Worm (Caenorhabditis elegans) whole organism, L2 larva: ENCODE results near the gene selt-1.2.

ENCODE experiments used
- C34F6.9 ChIP-seq: fragments of 150-350 bp; optimal IDR thresholded peaks from 2 replicates; lab custom pipeline; 2014; ENCODE audit warnings: missing biosample characterization, missing genetic modification characterization
- F13H6.1 ChIP-seq: sonication (generic microtip); optimal IDR thresholded peaks from 2 replicates; lab custom pipeline; 2016; ENCODE audit warnings: missing genetic modification characterization, missing compliant biosample characterization
- R02D3.7 ChIP-seq: fragments of 150-350 bp; optimal IDR thresholded peaks from 2 replicates; lab custom pipeline; 2014; ENCODE audit warnings: missing biosample characterization, missing genetic modification characterization
- Y55F3AM.14 ChIP-seq: fragments of 200-800 bp; sonication (Bioruptor generic); optimal IDR thresholded peaks from 2 replicates; lab custom pipeline; 2018; ENCODE audit warnings: mild to moderate bottlenecking, missing genetic modification characterization, missing compliant biosample characterization
- ZK546.5 ChIP-seq: sonication (generic microtip); optimal IDR thresholded peaks from 2 replicates; lab custom pipeline; 2017; ENCODE audit warnings: missing biosample characterization, missing genetic modification characterization
- alr-1 ChIP-seq: fragments of 150-350 bp; optimal IDR thresholded peaks from 2 replicates; lab custom pipeline; 2014; ENCODE audit warnings: missing biosample characterization, missing genetic modification characterization
- aly-2 ChIP-seq: fragments of 150-350 bp; optimal IDR thresholded peaks from 2 replicates; lab custom pipeline; 2014; ENCODE audit warnings: missing biosample characterization, missing genetic modification characterization
- ama-1 ChIP-seq: fragments of 150-350 bp; optimal IDR thresholded peaks from 2 replicates; lab custom pipeline; 2018; ENCODE audit warnings: inconsistent platforms
- blmp-1 ChIP-seq: sonication (generic microtip); optimal IDR thresholded peaks from 2 replicates; lab custom pipeline; 2017; ENCODE audit warnings: missing genetic modification characterization, mild to moderate bottlenecking, missing compliant biosample characterization, antibody characterized with exemption, moderate library complexity; ENCODE audit not compliant: insufficient read depth
- ceh-16 ChIP-seq: fragments of 150-350 bp; optimal IDR thresholded peaks from 2 replicates; lab custom pipeline; 2014; ENCODE audit warnings: missing biosample characterization, missing genetic modification characterization
- ceh-82 ChIP-seq: fragments of 150-350 bp; optimal IDR thresholded peaks from 2 replicates; lab custom pipeline; 2014; ENCODE audit warnings: missing biosample characterization, missing genetic modification characterization
- crh-2 ChIP-seq: sonication (generic microtip); optimal IDR thresholded peaks from 2 replicates; lab custom pipeline; 2017; ENCODE audit warnings: missing biosample characterization, missing genetic modification characterization
- dmd-4 ChIP-seq: sonication (generic microtip); optimal IDR thresholded peaks from 2 replicates; lab custom pipeline; 2017; ENCODE audit warnings: missing biosample characterization, missing genetic modification characterization
- elt-1 ChIP-seq: fragments of 150-350 bp; optimal IDR thresholded peaks from 2 replicates; lab custom pipeline; 2014; ENCODE audit warnings: missing biosample characterization, missing genetic modification characterization
- elt-3 ChIP-seq: sonication (generic microtip); optimal IDR thresholded peaks from 2 replicates; lab custom pipeline; 2017; ENCODE audit warnings: missing biosample characterization, missing genetic modification characterization
- fos-1 ChIP-seq: fragments of 150-350 bp; optimal IDR thresholded peaks from 2 replicates; lab custom pipeline; 2014; ENCODE audit warnings: missing biosample characterization, missing genetic modification characterization
- gmeb-1 ChIP-seq: fragments of 150-350 bp; optimal IDR thresholded peaks from 2 replicates; lab custom pipeline; 2014; ENCODE audit warnings: missing biosample characterization, missing genetic modification characterization
- lin-11 ChIP-seq: fragments of 150-350 bp; sonication (generic microtip); optimal IDR thresholded peaks from 2 replicates; lab custom pipeline; 2014; ENCODE audit warnings: missing biosample characterization, missing genetic modification characterization, inconsistent platforms, mixed read lengths
- lin-13 ChIP-seq: fragments of 150-350 bp; optimal IDR thresholded peaks from 2 replicates; lab custom pipeline; 2014; ENCODE audit warnings: missing biosample characterization, missing genetic modification reagents, missing genetic modification characterization
- lsy-2 ChIP-seq, 2 experiments: fragments of 150-350 bp in 1 of 2; sonication (generic microtip) in 1 of 2; optimal IDR thresholded peaks; 2 replicates each; lab custom pipeline; 2014 to 2017; ENCODE audit warnings: missing biosample characterization in 2 of 2, missing genetic modification characterization in 2 of 2
- mab-5 ChIP-seq: fragments of 150-350 bp; optimal IDR thresholded peaks from 2 replicates; lab custom pipeline; 2014; ENCODE audit warnings: missing biosample characterization, missing genetic modification characterization
- mbf-1 ChIP-seq: sonication (generic microtip); optimal IDR thresholded peaks from 2 replicates; lab custom pipeline; 2017; ENCODE audit warnings: missing biosample characterization, missing genetic modification characterization
- nhr-11 ChIP-seq: fragments of 150-350 bp; optimal IDR thresholded peaks from 2 replicates; lab custom pipeline; 2014; ENCODE audit warnings: missing biosample characterization, missing genetic modification characterization
- nhr-129 ChIP-seq: fragments of 150-350 bp; optimal IDR thresholded peaks from 2 replicates; lab custom pipeline; 2014; ENCODE audit warnings: missing biosample characterization, missing genetic modification characterization
- nhr-23 ChIP-seq: fragments of 150-350 bp; optimal IDR thresholded peaks from 2 replicates; lab custom pipeline; 2014; ENCODE audit warnings: missing biosample characterization, missing genetic modification reagents, missing genetic modification characterization
- nhr-237 ChIP-seq: fragments of 150-350 bp; optimal IDR thresholded peaks from 2 replicates; lab custom pipeline; 2014; ENCODE audit warnings: missing biosample characterization, missing genetic modification characterization
- nhr-25 ChIP-seq: fragments of 150-350 bp; sonication (generic microtip); optimal IDR thresholded peaks from 3 replicates; lab custom pipeline; 2014; ENCODE audit warnings: missing biosample characterization, missing genetic modification characterization
- sem-4 ChIP-seq: fragments of 150-350 bp; optimal IDR thresholded peaks from 2 replicates; lab custom pipeline; 2014; ENCODE audit warnings: missing biosample characterization, missing genetic modification reagents, missing genetic modification characterization
- sma-3 ChIP-seq: sonication (generic microtip); optimal IDR thresholded peaks from 2 replicates; lab custom pipeline; 2016; ENCODE audit warnings: missing genetic modification reagents, missing genetic modification characterization, missing compliant biosample characterization
- sma-9 ChIP-seq, 2 experiments: fragments of 150-350 bp in 1 of 2; sonication (generic microtip) in 1 of 2; optimal IDR thresholded peaks; 2 replicates each; lab custom pipeline; 2014 to 2016; ENCODE audit warnings: missing genetic modification characterization in 2 of 2, mild to moderate bottlenecking in 1 of 2, missing biosample characterization in 1 of 2, missing compliant biosample characterization in 1 of 2, missing genetic modification reagents in 1 of 2, moderate library complexity in 1 of 2
- snpc-4 ChIP-seq: fragments of 150-350 bp; optimal IDR thresholded peaks from 2 replicates; lab custom pipeline; 2014; ENCODE audit warnings: missing biosample characterization, missing genetic modification characterization
- unc-62 ChIP-seq: fragments of 150-350 bp; optimal IDR thresholded peaks from 2 replicates; lab custom pipeline; 2014; ENCODE audit warnings: missing biosample characterization, missing genetic modification reagents, missing genetic modification characterization
- zag-1 ChIP-seq: fragments of 150-350 bp; optimal IDR thresholded peaks from 2 replicates; lab custom pipeline; 2014; ENCODE audit warnings: missing biosample characterization, missing genetic modification characterization
- ztf-1 ChIP-seq: fragments of 200-800 bp; sonication (Bioruptor generic); conservative IDR thresholded peaks from 2 replicates; pipeline ENCODE4 v1.3.6; 2022; ENCODE audit warnings: missing genetic modification characterization, missing compliant biosample characterization

The selt-1.2 gene

DNA sequence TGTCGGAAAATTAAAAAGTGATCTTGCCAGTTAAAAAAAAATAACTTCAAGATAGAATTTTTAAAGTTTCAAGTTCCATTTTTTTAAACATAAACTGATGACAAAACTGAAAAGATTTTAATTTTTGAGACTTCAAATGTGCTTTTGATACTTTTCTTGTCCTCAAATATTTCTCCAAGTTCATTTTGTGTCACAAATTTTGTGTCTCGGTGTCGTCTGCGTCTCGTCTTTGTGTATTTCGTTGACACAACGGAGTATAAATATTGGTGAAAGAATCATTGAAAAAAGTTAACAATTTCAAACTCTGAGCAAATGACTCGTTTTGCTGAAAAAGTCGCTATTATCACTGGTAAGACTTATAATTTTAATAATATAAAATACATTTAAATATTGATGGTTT is 36.8 kb upstream of the selt-1.2 start, which contains the start of gene D1054.8:
D1054.8 (plus strand) TSS at position 301 of the 400 bp plus-strand sequence.
- TF ChIP-seq ZK546.5 (tag; lab: Kevin White, UChicago) (no peak), nhr-237 (no peak), nhr-11 (tag; lab: Kevin White, UChicago) (no peak), nhr-129 (tag; lab: Kevin White, UChicago) (no peak), lsy-2 (tag; optimal IDR thresholded peaks at IDR 0.05; lab: Kevin White, UChicago) (no peak), Y55F3AM.14 (GFP tag; lab: Kevin White, UChicago) (no peak), ceh-16 (tag; lab: Kevin White, UChicago) (no peak), mbf-1 (tag; lab: Kevin White, UChicago) (no peak), sem-4 (no peak), zag-1 (tag; lab: Kevin White, UChicago) (no peak), fos-1 (tag; lab: Kevin White, UChicago) (no peak), R02D3.7 (no peak)
- TF ChIP-seq, all 48 proteins: peak for 0

DNA sequence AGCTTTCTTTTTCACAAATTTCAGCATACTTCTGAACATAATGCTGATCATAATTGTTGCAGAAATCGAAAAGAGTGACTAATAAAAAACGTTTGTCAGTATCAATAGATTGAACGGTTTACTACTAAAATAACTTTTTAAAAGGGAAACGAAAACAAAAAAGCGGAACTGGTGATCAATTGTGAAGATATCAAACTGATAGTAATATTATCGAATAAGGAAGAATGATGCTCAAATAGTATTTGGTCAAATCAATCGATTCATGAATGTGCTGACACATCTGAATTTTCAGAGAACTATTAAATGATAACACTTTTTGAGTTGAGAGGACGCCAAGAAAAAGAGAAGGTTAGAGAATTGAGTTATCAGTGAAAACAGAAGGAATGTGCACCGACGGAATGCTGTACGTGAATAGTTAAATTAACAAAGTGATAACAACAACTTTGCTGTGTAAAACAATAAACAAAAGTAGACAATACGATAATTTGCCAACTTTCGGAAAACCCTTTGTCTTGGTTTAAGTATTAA is 29.4 kb upstream of the selt-1.2 start, which contains the start of gene D1054.5:
D1054.5 (minus strand) TSS at position 51 of the 528 bp plus-strand sequence.
- no peak for TF ChIP-seq ztf-1 (GFP tag; lab: Robert Waterston, UW)
- no peak for TF ChIP-seq F13H6.1 (tag; lab: Kevin White, UChicago)
- TF ChIP-seq sma-9 (GFP tag; optimal IDR thresholded peaks at IDR 0.05; lab: Kevin White, UChicago): peak; percentile 83
- no peak for TF ChIP-seq sma-9 (tag; optimal IDR thresholded peaks at IDR 0.05; lab: Kevin White, UChicago)
- no peak for TF ChIP-seq R02D3.7
- no peak for TF ChIP-seq nhr-25 (tag; lab: Kevin White, UChicago)
- TF ChIP-seq mab-5 (tag; lab: Kevin White, UChicago): no peak
- TF ChIP-seq crh-2 (tag; lab: Kevin White, UChicago): peak; percentile 45
- no peak for TF ChIP-seq lin-11 (tag; lab: Kevin White, UChicago)
- TF ChIP-seq lin-13: no peak
- TF ChIP-seq ceh-82: no peak
- TF ChIP-seq sma-3 (GFP tag; lab: Kevin White, UChicago): no peak
- no peak for TF ChIP-seq elt-1 (tag; lab: Kevin White, UChicago)
- no peak for TF ChIP-seq nhr-237
- TF ChIP-seq elt-3 (tag; lab: Kevin White, UChicago): no peak
- TF ChIP-seq ZK546.5 (tag; lab: Kevin White, UChicago): no peak
- TF ChIP-seq C34F6.9 (tag; lab: Kevin White, UChicago): no peak
- no peak for TF ChIP-seq ama-1 (lab: Kevin White, UChicago)
- no peak for TF ChIP-seq alr-1 (tag; lab: Kevin White, UChicago)
- TF ChIP-seq nhr-23 (tag; lab: Kevin White, UChicago): no peak
- peak; percentile 92 for TF ChIP-seq fos-1 (tag; lab: Kevin White, UChicago)
- TF ChIP-seq unc-62 (GFP tag; lab: Kevin White, UChicago): no peak
- TF ChIP-seq gmeb-1: peak; percentile 1

DNA sequence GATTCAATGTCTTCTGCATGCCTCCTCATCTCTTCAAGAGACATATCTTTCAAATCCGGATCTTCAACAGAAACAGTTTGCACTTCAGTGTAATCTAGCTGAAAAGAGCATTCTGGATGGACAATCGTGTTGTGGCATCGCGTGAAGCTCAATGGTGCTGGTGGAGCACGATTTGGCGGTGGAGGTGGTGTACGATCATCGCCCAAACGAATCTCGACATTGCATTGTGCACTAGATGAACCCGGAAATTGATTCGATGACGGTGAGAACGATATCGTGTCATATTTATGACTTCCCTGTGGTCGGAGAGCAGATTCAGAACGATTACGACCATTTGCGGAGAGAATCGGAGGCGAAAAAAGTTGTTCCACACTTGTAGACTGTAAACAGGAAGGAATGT is 26.1 kb upstream of the selt-1.2 start:
- TF ChIP-seq sma-9 (GFP tag; optimal IDR thresholded peaks at IDR 0.05; lab: Kevin White, UChicago): no peak
- no peak for TF ChIP-seq sma-9 (tag; optimal IDR thresholded peaks at IDR 0.05; lab: Kevin White, UChicago)
- TF ChIP-seq fos-1 (tag; lab: Kevin White, UChicago): no peak
- TF ChIP-seq, all 48 proteins: peak for 0

DNA sequence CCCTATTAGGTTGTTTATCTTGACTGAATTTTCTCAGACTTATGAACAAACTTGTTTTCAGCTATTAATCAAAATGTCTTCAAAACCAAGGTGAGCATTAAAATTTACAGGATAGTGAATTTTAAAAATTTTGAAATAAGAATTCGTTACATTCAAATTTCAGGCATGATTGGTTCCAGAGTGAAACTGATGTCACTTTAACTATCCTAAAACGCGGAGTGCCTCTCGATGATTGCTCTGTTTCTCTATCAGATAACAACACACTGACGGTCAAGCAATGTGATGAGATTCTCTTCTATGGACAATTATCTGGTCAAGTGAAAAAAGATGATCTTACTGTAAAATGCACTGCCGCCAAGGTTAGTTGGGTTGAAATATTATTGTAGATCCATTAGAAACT is 24.2 kb upstream of the selt-1.2 start, which contains the start of gene D1054.3:
D1054.3 (plus strand) TSS at position 62 of the 400 bp plus-strand sequence.
- TF ChIP-seq sma-9 (GFP tag; optimal IDR thresholded peaks at IDR 0.05; lab: Kevin White, UChicago): no peak
- no peak for TF ChIP-seq sma-9 (tag; optimal IDR thresholded peaks at IDR 0.05; lab: Kevin White, UChicago)
- TF ChIP-seq ztf-1 (GFP tag; lab: Robert Waterston, UW): no peak
- TF ChIP-seq nhr-25 (tag; lab: Kevin White, UChicago): no peak
- no peak for TF ChIP-seq elt-1 (tag; lab: Kevin White, UChicago)
- no peak for TF ChIP-seq R02D3.7
- no peak for TF ChIP-seq nhr-129 (tag; lab: Kevin White, UChicago)
- TF ChIP-seq dmd-4 (tag; lab: Kevin White, UChicago): no peak
- no peak for TF ChIP-seq C34F6.9 (tag; lab: Kevin White, UChicago)
- no peak for TF ChIP-seq snpc-4 (tag; lab: Kevin White, UChicago)
- no peak for TF ChIP-seq zag-1 (tag; lab: Kevin White, UChicago)
- no peak for TF ChIP-seq gmeb-1
- no peak for TF ChIP-seq blmp-1 (tag; lab: Kevin White, UChicago)
- TF ChIP-seq F13H6.1 (tag; lab: Kevin White, UChicago): no peak
- TF ChIP-seq lsy-2 (tag; optimal IDR thresholded peaks at IDR 0.05; lab: Kevin White, UChicago): no peak
- TF ChIP-seq aly-2 (tag; lab: Kevin White, UChicago): no peak
- TF ChIP-seq elt-3 (tag; lab: Kevin White, UChicago): no peak
